Fruit fly (Drosophila melanogaster) whole organism, embryonic: Measurements from ENCODE around the gene CG13476.

Experiments
- BtbVII ChIP-seq: fragments of 200-800 bp; sonication (Bioruptor generic); optimal IDR thresholded peaks from 3 replicates; lab custom pipeline; 2017; ENCODE audit warnings: missing biosample characterization, mild to moderate bottlenecking, missing genetic modification characterization
- CG10321 ChIP-seq: fragments of 200-800 bp; sonication (Bioruptor generic); IDR thresholded peaks from 2 replicates; pipeline ENCODE4 v1.3.6; 2022; ENCODE audit warnings: missing biosample characterization, missing genetic modification characterization
- CG10543 ChIP-seq: fragments of 200-800 bp; sonication (Bioruptor generic); optimal IDR thresholded peaks from 3 replicates; lab custom pipeline; 2017; ENCODE audit warnings: missing biosample characterization, mild to moderate bottlenecking, missing genetic modification characterization, moderate library complexity
- CG11504 ChIP-seq: fragments of 200-800 bp; sonication (Bioruptor generic); optimal IDR thresholded peaks from 3 replicates; lab custom pipeline; 2019; ENCODE audit warnings: missing biosample characterization, mild to moderate bottlenecking, missing genetic modification characterization, moderate library complexity
- CG11560 ChIP-seq: fragments of 200-800 bp; sonication (Bioruptor generic); IDR thresholded peaks from 3 replicates; pipeline ENCODE4 v1.3.6; 2022; ENCODE audit warnings: missing biosample characterization, missing genetic modification characterization
- CG12236 ChIP-seq: fragments of 200-800 bp; sonication (Bioruptor generic); optimal IDR thresholded peaks from 2 replicates; lab custom pipeline; 2016; ENCODE audit warnings: missing biosample characterization, missing genetic modification characterization
- CG13287 ChIP-seq: fragments of 200-800 bp; sonication (Bioruptor generic); IDR thresholded peaks from 2 replicates; pipeline ENCODE4 v1.3.6; 2022; ENCODE audit warnings: missing biosample characterization, missing genetic modification characterization; ENCODE audit not compliant: partially characterized antibody
- CG14441 ChIP-seq: fragments of 200-800 bp; sonication (Bioruptor generic); IDR thresholded peaks from 2 replicates; pipeline ENCODE4 v1.3.6; 2022; ENCODE audit warnings: missing biosample characterization, missing genetic modification characterization
- CG15514 ChIP-seq: fragments of 200-800 bp; sonication (Bioruptor generic); optimal IDR thresholded peaks from 3 replicates; lab custom pipeline; 2017; ENCODE audit warnings: missing biosample characterization, missing genetic modification characterization, mild to moderate bottlenecking, moderate library complexity, missing genetic modification reagents
- CG18764 ChIP-seq: fragments of 200-800 bp; sonication (Bioruptor generic); optimal IDR thresholded peaks from 3 replicates; lab custom pipeline; 2016; ENCODE audit warnings: missing biosample characterization, missing genetic modification characterization
- CG2875 ChIP-seq: fragments of 200-800 bp; sonication (Bioruptor generic); optimal IDR thresholded peaks from 2 replicates; lab custom pipeline; 2017; ENCODE audit warnings: missing biosample characterization, mild to moderate bottlenecking, missing genetic modification characterization, missing genetic modification reagents
- CG32767 ChIP-seq: fragments of 200-800 bp; sonication (Bioruptor generic); IDR thresholded peaks from 2 replicates; pipeline ENCODE4 v1.3.6; 2022; ENCODE audit warnings: missing biosample characterization, missing genetic modification characterization
- CG3281 ChIP-seq: fragments of 200-800 bp; sonication (Bioruptor generic); optimal IDR thresholded peaks from 3 replicates; lab custom pipeline; 2017; ENCODE audit warnings: missing biosample characterization, mild to moderate bottlenecking, missing genetic modification characterization
- CG34376 ChIP-seq: fragments of 200-800 bp; sonication (Bioruptor generic); optimal IDR thresholded peaks from 2 replicates; lab custom pipeline; 2018; ENCODE audit warnings: missing biosample characterization, mild to moderate bottlenecking, missing genetic modification characterization
- CG3847 ChIP-seq: fragments of 200-800 bp; sonication (Bioruptor generic); IDR thresholded peaks from 2 replicates; pipeline ENCODE4 v1.3.6; 2022; ENCODE audit warnings: missing biosample characterization, missing genetic modification characterization
- CG4730 ChIP-seq: fragments of 200-800 bp; sonication (Bioruptor generic); IDR thresholded peaks from 2 replicates; pipeline ENCODE4 v1.3.6; 2022; ENCODE audit warnings: missing biosample characterization, missing genetic modification characterization
- CG4854 ChIP-seq: fragments of 200-800 bp; sonication (Bioruptor generic); optimal IDR thresholded peaks from 2 replicates; lab custom pipeline; 2016; ENCODE audit warnings: missing biosample characterization, missing genetic modification characterization, inconsistent platforms
- CG6654 ChIP-seq: fragments of 200-800 bp; sonication (Bioruptor generic); optimal IDR thresholded peaks from 2 replicates; lab custom pipeline; 2017; ENCODE audit warnings: missing biosample characterization, mild to moderate bottlenecking, missing genetic modification characterization
- CG6813 ChIP-seq: fragments of 200-800 bp; sonication (Bioruptor generic); optimal IDR thresholded peaks from 2 replicates; lab custom pipeline; 2017; ENCODE audit warnings: missing biosample characterization, missing genetic modification characterization, mild to moderate bottlenecking, moderate library complexity, missing genetic modification reagents
- Camta ChIP-seq: fragments of 200-800 bp; sonication (Bioruptor generic); optimal IDR thresholded peaks from 2 replicates; lab custom pipeline; 2016; ENCODE audit warnings: missing biosample characterization, missing genetic modification characterization
- E2f2 ChIP-seq: fragments of 200-800 bp; sonication (Bioruptor generic); IDR thresholded peaks from 2 replicates; pipeline ENCODE4 v1.3.6; 2022; ENCODE audit warnings: missing biosample characterization, missing genetic modification characterization
- Ets97D ChIP-seq: fragments of 200-800 bp; sonication (Bioruptor generic); optimal IDR thresholded peaks from 3 replicates; lab custom pipeline; 2016; ENCODE audit warnings: missing biosample characterization, missing genetic modification characterization
- Hmr ChIP-seq: fragments of 200-800 bp; sonication (Bioruptor generic); optimal IDR thresholded peaks from 3 replicates; lab custom pipeline; 2017; ENCODE audit warnings: mild to moderate bottlenecking, missing biosample characterization, missing genetic modification reagents, missing genetic modification characterization
- Hmx ChIP-seq: fragments of 200-800 bp; sonication (Bioruptor generic); optimal IDR thresholded peaks from 2 replicates; lab custom pipeline; 2016; ENCODE audit warnings: missing biosample characterization, missing genetic modification characterization
- Max ChIP-seq: fragments of 200-800 bp; sonication (Bioruptor generic); optimal IDR thresholded peaks from 2 replicates; lab custom pipeline; 2016; ENCODE audit warnings: missing biosample characterization, mild to moderate bottlenecking, missing genetic modification characterization
- Meics ChIP-seq: fragments of 200-800 bp; sonication (Bioruptor generic); optimal IDR thresholded peaks from 2 replicates; lab custom pipeline; 2017; ENCODE audit warnings: missing biosample characterization, mild to moderate bottlenecking, missing genetic modification characterization
- Mes4 ChIP-seq: fragments of 200-800 bp; sonication (Bioruptor generic); optimal IDR thresholded peaks from 2 replicates; lab custom pipeline; 2016; ENCODE audit warnings: missing biosample characterization, missing genetic modification characterization
- PHDP ChIP-seq: fragments of 200-800 bp; sonication (Bioruptor generic); optimal IDR thresholded peaks from 3 replicates; lab custom pipeline; 2018; ENCODE audit warnings: missing biosample characterization, mild to moderate bottlenecking, missing genetic modification characterization, moderate library complexity
- Pdp1 ChIP-seq, 2 experiments: fragments of 200-800 bp; sonication (Bioruptor generic); optimal IDR thresholded peaks; 3 replicates each; lab custom pipeline; 2016; ENCODE audit warnings: missing biosample characterization in 2 of 2, missing genetic modification characterization in 2 of 2, mild to moderate bottlenecking in 1 of 2, moderate library complexity in 1 of 2
- Sox102F ChIP-seq: fragments of 200-800 bp; sonication (Bioruptor generic); optimal IDR thresholded peaks from 2 replicates; lab custom pipeline; 2018; ENCODE audit warnings: missing biosample characterization, mild to moderate bottlenecking, missing genetic modification characterization, moderate library complexity
- Trl ChIP-seq, 3 experiments: fragments of >200 bp in 2 of 3; fragments of 200-800 bp in 1 of 3; sonication (Bioruptor generic) in 1 of 3; optimal IDR thresholded peaks; 2 replicates in 1 of 3; 3 replicates in 2 of 3; lab custom pipeline; 2016 to 2017; ENCODE audit warnings: missing biosample characterization in 1 of 3, missing genetic modification characterization in 1 of 3
- Vsx1 ChIP-seq: fragments of 200-800 bp; sonication (Bioruptor generic); optimal IDR thresholded peaks from 2 replicates; lab custom pipeline; 2017; ENCODE audit warnings: missing biosample characterization, mild to moderate bottlenecking, missing genetic modification characterization, missing genetic modification reagents
- bab2 ChIP-seq: fragments of 200-800 bp; sonication (Bioruptor generic); optimal IDR thresholded peaks from 2 replicates; lab custom pipeline; 2016; ENCODE audit warnings: missing biosample characterization, missing genetic modification characterization
- dimm ChIP-seq: fragments of 200-800 bp; sonication (Bioruptor generic); IDR thresholded peaks from 2 replicates; pipeline ENCODE4 v1.3.6; 2022; ENCODE audit warnings: missing biosample characterization, missing genetic modification characterization
- esg ChIP-seq: fragments of 200-800 bp; sonication (Bioruptor generic); conservative IDR thresholded peaks from 2 replicates; pipeline ENCODE4 v1.3.6; 2022; ENCODE audit warnings: missing biosample characterization, missing genetic modification characterization
- eyg ChIP-seq: fragments of 200-800 bp; sonication (Bioruptor generic); optimal IDR thresholded peaks from 3 replicates; lab custom pipeline; 2016; ENCODE audit warnings: missing biosample characterization, missing genetic modification characterization
- fd64A ChIP-seq: fragments of 200-800 bp; sonication (Bioruptor generic); optimal IDR thresholded peaks from 3 replicates; lab custom pipeline; 2018; ENCODE audit warnings: missing biosample characterization, mild to moderate bottlenecking, missing genetic modification characterization
- gem ChIP-seq: fragments of 200-800 bp; sonication (Bioruptor generic); optimal IDR thresholded peaks from 2 replicates; lab custom pipeline; 2019; ENCODE audit warnings: missing biosample characterization, mild to moderate bottlenecking, missing genetic modification characterization, moderate library complexity
- lbe ChIP-seq: fragments of 200-800 bp; sonication (Bioruptor generic); optimal IDR thresholded peaks from 2 replicates; lab custom pipeline; 2016; ENCODE audit warnings: missing biosample characterization, mild to moderate bottlenecking, missing genetic modification characterization
- nerfin-1 ChIP-seq: fragments of 200-800 bp; sonication (Bioruptor generic); optimal IDR thresholded peaks from 3 replicates; lab custom pipeline; 2019; ENCODE audit warnings: missing biosample characterization, mild to moderate bottlenecking, missing genetic modification characterization, moderate library complexity
- onecut ChIP-seq: fragments of 200-800 bp; sonication (Bioruptor generic); IDR thresholded peaks from 2 replicates; pipeline ENCODE4 v1.3.6; 2022; ENCODE audit warnings: missing biosample characterization, missing genetic modification characterization
- pnt ChIP-seq: fragments of 200-800 bp; sonication (Bioruptor generic); optimal IDR thresholded peaks from 3 replicates; lab custom pipeline; 2016; ENCODE audit warnings: missing biosample characterization, missing genetic modification characterization
- sc ChIP-seq, 3 experiments: fragments of >200 bp in 2 of 3; fragments of 200-800 bp in 1 of 3; sonication (Bioruptor generic) in 1 of 3; optimal IDR thresholded peaks; 2 replicates in 2 of 3; 3 replicates in 1 of 3; lab custom pipeline; 2017; ENCODE audit warnings: mild to moderate bottlenecking in 1 of 3, missing biosample characterization in 1 of 3, missing genetic modification characterization in 1 of 3, missing genetic modification reagents in 1 of 3
- scrt ChIP-seq: fragments of 200-800 bp; sonication (Bioruptor generic); optimal IDR thresholded peaks from 2 replicates; lab custom pipeline; 2018; ENCODE audit warnings: missing biosample characterization, mild to moderate bottlenecking, missing genetic modification characterization, moderate library complexity
- sima ChIP-seq: fragments of 200-800 bp; sonication (Bioruptor generic); optimal IDR thresholded peaks from 2 replicates; lab custom pipeline; 2016; ENCODE audit warnings: missing biosample characterization, missing genetic modification characterization
- sisA ChIP-seq: fragments of 200-800 bp; sonication (Bioruptor generic); IDR thresholded peaks from 2 replicates; pipeline ENCODE4 v1.3.6; 2022; ENCODE audit warnings: missing biosample characterization, missing genetic modification characterization
- slou ChIP-seq: fragments of 200-800 bp; sonication (Bioruptor generic); optimal IDR thresholded peaks from 3 replicates; lab custom pipeline; 2016; ENCODE audit warnings: missing biosample characterization, missing genetic modification characterization
- wek ChIP-seq: fragments of 200-800 bp; sonication (Bioruptor generic); optimal IDR thresholded peaks from 3 replicates; lab custom pipeline; 2018; ENCODE audit warnings: missing biosample characterization, mild to moderate bottlenecking, missing genetic modification characterization, moderate library complexity
- zen2 ChIP-seq: fragments of 200-800 bp; sonication (Bioruptor generic); IDR thresholded peaks from 3 replicates; pipeline ENCODE4 v1.3.6; 2022; ENCODE audit warnings: missing biosample characterization, missing genetic modification characterization; ENCODE audit not compliant: partially characterized antibody

The CG13476 gene

DNA sequence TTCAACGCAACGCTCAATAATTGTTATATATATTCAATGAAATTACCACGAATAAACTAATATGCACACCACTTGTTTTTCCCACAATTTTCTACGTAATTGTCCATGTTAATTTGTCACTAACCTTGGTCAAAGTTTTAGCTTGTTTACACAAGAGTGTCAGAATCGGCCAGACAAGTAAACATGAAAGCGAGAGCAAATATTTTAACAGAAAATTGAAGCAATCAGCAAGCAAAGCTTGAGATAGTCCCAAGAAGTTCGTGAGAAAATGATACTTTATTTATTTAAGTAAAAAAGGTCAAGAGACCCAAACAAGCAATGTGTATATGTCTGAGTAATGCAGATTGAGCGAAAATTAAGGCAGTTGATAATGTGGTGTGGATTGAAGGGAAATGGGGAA, 2.8 kb downstream of the CG13476 start (continued):
- TF ChIP-seq Hmr (GFP tag; lab: Kevin White, UChicago) (peak; percentile 69), Camta (GFP tag; lab: Kevin White, UChicago) (peak; percentile 53), Mes4 (GFP tag; lab: Kevin White, UChicago) (peak; percentile 12), Hmx (GFP tag; lab: Kevin White, UChicago) (no peak), bab2 (GFP tag; lab: Kevin White, UChicago) (peak; percentile 71), fd64A (GFP tag; lab: Kevin White, UChicago) (peak; percentile 9), CG6654 (GFP tag; lab: Kevin White, UChicago) (no peak), scrt (GFP tag; lab: Kevin White, UChicago) (peak; percentile 32), nerfin-1 (tag; lab: Kevin White, UChicago) (no peak), eyg (GFP tag; lab: Kevin White, UChicago) (peak; percentile 49), Meics (GFP tag; lab: Kevin White, UChicago) (peak; percentile 44), Sox102F (GFP tag; lab: Kevin White, UChicago) (peak; percentile 46), CG13287 (GFP tag; lab: Robert Waterston, UW) (no peak), E2f2 (GFP tag; lab: Robert Waterston, UW) (peak; percentile 23; the same call in 1 of the 2 replicates), CG12236 (GFP tag; lab: Kevin White, UChicago) (peak; percentile 24), CG34376 (GFP tag; lab: Kevin White, UChicago) (peak; percentile 8), CG11560 (tag; lab: Robert Waterston, UW) (no peak), pnt (GFP tag; lab: Kevin White, UChicago) (no peak), onecut (GFP tag; lab: Robert Waterston, UW) (no peak), Pdp1 (GFP tag; optimal IDR thresholded peaks at IDR 0.05; lab: Kevin White, UChicago) (peak in 1 of 2 experiments; percentile 20), CG10543 (GFP tag; lab: Kevin White, UChicago) (peak; percentile 24), BtbVII (GFP tag; lab: Kevin White, UChicago) (peak; percentile 54), zen2 (no peak), CG6813 (GFP tag; lab: Kevin White, UChicago) (peak; percentile 50), CG14441 (GFP tag; lab: Robert Waterston, UW) (0 out of 2 replicates have a peak, but pooled peaks have one; percentile 32), sima (GFP tag; lab: Kevin White, UChicago) (no peak), CG10321 (GFP tag; lab: Robert Waterston, UW) (peak; percentile 67; the same call in 1 of the 2 replicates), Vsx1 (GFP tag; lab: Kevin White, UChicago) (peak; percentile 53), gem (peak; percentile 54), wek (GFP tag; lab: Kevin White, UChicago) (peak; percentile 19), CG32767 (GFP tag; lab: Robert Waterston, UW) (0 out of 2 replicates have a peak, but pooled peaks have one; percentile 13), CG3847 (GFP tag; lab: Robert Waterston, UW) (no peak), PHDP (peak; percentile 70), CG2875 (GFP tag; lab: Kevin White, UChicago) (peak; percentile 1), Trl (optimal IDR thresholded peaks at IDR 0.05; lab: Kevin White, UChicago) (peak in 1 of 2 experiments; percentile 4), Trl (GFP tag; optimal IDR thresholded peaks at IDR 0.05; lab: Kevin White, UChicago) (peak; percentile 62), CG15514 (GFP tag; lab: Kevin White, UChicago) (peak; percentile 70), Ets97D (peak; percentile 1), CG4730 (GFP tag; lab: Robert Waterston, UW) (0 out of 2 replicates have a peak, but pooled peaks have one; percentile 6), CG4854 (GFP tag; lab: Kevin White, UChicago) (peak; percentile 53), sisA (no peak), sc (optimal IDR thresholded peaks at IDR 0.05; lab: Kevin White, UChicago) (no peak), sc (GFP tag; optimal IDR thresholded peaks at IDR 0.05; lab: Kevin White, UChicago) (peak; percentile 38), slou (GFP tag; lab: Kevin White, UChicago) (peak; percentile 46), CG18764 (GFP tag; lab: Kevin White, UChicago) (peak; percentile 50), CG11504 (tag; lab: Kevin White, UChicago) (peak; percentile 46), lbe (peak; percentile 44), dimm (GFP tag; lab: Robert Waterston, UW) (no peak), Max (peak; percentile 51), CG3281 (peak; percentile 65), esg (GFP tag; lab: Robert Waterston, UW) (no peak)
